Worm (Caenorhabditis elegans) whole organism, L4 larva: ENCODE results near the gene str-220.

Experiments
- Y105C5A.15 ChIP-seq: fragments of 200-800 bp; sonication (Bioruptor generic); IDR thresholded peaks from 2 replicates; pipeline ENCODE4 v1.3.6; 2022; ENCODE audit warnings: missing genetic modification characterization, missing compliant biosample characterization
- ZK337.2 ChIP-seq: fragments of 200-800 bp; sonication (Bioruptor generic); IDR thresholded peaks from 2 replicates; pipeline ENCODE4 v1.3.6; 2022; ENCODE audit warnings: missing genetic modification reagents, missing genetic modification characterization, missing compliant biosample characterization
- aha-1 ChIP-seq: fragments of 150-350 bp; peaks from one replicate; lab custom pipeline; 2014; ENCODE audit warnings: missing biosample characterization, missing genetic modification characterization
- aly-2 ChIP-seq: sonication (generic microtip); optimal IDR thresholded peaks from 2 replicates; lab custom pipeline; 2018; ENCODE audit warnings: missing biosample characterization, missing genetic modification characterization
- jun-1 ChIP-seq: fragments of 150-350 bp; optimal IDR thresholded peaks from 2 replicates; lab custom pipeline; 2014; ENCODE audit warnings: missing biosample characterization, missing genetic modification reagents, missing genetic modification characterization
- lin-13 ChIP-seq: fragments of 150-350 bp; optimal IDR thresholded peaks from 2 replicates; lab custom pipeline; 2014; ENCODE audit warnings: missing biosample characterization, missing genetic modification reagents, missing genetic modification characterization
- mep-1 ChIP-seq: fragments of 150-350 bp; sonication (generic microtip); optimal IDR thresholded peaks from 3 replicates; lab custom pipeline; 2014; ENCODE audit warnings: missing biosample characterization, missing genetic modification characterization
- nhr-102 ChIP-seq: sonication (generic microtip); optimal IDR thresholded peaks from 2 replicates; lab custom pipeline; 2016; ENCODE audit warnings: mild to moderate bottlenecking, missing genetic modification characterization, moderate library complexity, missing compliant biosample characterization
- nhr-11 ChIP-seq: fragments of 150-350 bp; optimal IDR thresholded peaks from 2 replicates; lab custom pipeline; 2014; ENCODE audit warnings: missing biosample characterization, missing genetic modification characterization
- nhr-25 ChIP-seq: sonication (generic microtip); optimal IDR thresholded peaks from 2 replicates; lab custom pipeline; 2017; ENCODE audit warnings: missing genetic modification characterization, mild to moderate bottlenecking, missing compliant biosample characterization, antibody characterized with exemption, moderate library complexity, borderline replicate concordance; ENCODE audit not compliant: insufficient read depth

DNA sequence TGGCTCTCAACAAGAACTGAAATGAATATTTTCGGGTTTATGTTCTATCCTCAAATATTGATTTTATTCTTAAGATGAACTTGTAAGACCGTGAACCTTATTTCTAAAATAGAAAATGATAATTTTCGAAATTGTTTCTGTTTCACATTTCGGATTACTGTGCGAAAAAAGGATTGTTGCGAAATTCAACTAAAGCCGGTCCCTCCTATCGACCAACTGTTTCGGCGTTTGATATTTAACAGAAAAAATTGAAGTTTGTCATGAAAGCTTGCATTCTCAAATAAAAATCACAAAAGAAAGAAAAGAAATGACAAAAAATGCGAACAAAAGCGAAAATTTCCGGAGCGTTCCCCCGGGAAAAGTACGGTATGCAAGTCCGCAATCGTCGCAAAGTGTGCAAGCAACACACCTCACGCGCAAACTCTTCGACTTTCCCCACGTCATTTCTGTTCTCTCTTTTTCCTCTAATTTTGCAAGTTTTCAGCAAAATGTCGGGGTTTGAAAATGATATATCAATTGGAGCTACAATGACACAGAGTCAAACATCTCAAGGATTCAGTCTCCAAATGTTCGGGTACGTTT, 22.0 kb downstream of the str-220 start, which contains the start of gene C34D4.4:
- TF ChIP-seq jun-1 (tag; lab: Kevin White, UChicago) (no peak), Y105C5A.15 (GFP tag; lab: Robert Waterston, UW) (no peak), lin-13 (GFP tag; lab: Kevin White, UChicago) (peak; percentile 27), nhr-11 (no peak), nhr-25 (tag; lab: Kevin White, UChicago) (no peak), aly-2 (tag; lab: Kevin White, UChicago) (no peak), aha-1 (tag; lab: Kevin White, UChicago) (peak; percentile 56), mep-1 (tag; lab: Kevin White, UChicago) (peak; percentile 41), nhr-102 (tag; lab: Kevin White, UChicago) (no peak), ZK337.2 (GFP tag; lab: Robert Waterston, UW) (no peak)
